Worm (Caenorhabditis elegans) whole organism, L2 larva: ENCODE results near the gene B0361.14.
A peak's percentile ranks its signal among the peaks of the same experiment; 100 is the strongest.

Experiments
- ama-1 ChIP-seq: fragments of 150-350 bp; optimal IDR thresholded peaks from 2 replicates; lab custom pipeline; 2018; ENCODE audit warnings: inconsistent platforms
- ceh-82 ChIP-seq: fragments of 150-350 bp; optimal IDR thresholded peaks from 2 replicates; lab custom pipeline; 2014; ENCODE audit warnings: missing biosample characterization, missing genetic modification characterization
- dmd-4 ChIP-seq: sonication (generic microtip); optimal IDR thresholded peaks from 2 replicates; lab custom pipeline; 2017; ENCODE audit warnings: missing biosample characterization, missing genetic modification characterization
- lin-13 ChIP-seq: fragments of 150-350 bp; optimal IDR thresholded peaks from 2 replicates; lab custom pipeline; 2014; ENCODE audit warnings: missing biosample characterization, missing genetic modification reagents, missing genetic modification characterization
- mdl-1 ChIP-seq, 2 experiments: fragments of 150-350 bp in 1 of 2; sonication (generic microtip) in 1 of 2; optimal IDR thresholded peaks; 2 replicates each; lab custom pipeline; 2017; ENCODE audit warnings: missing biosample characterization in 2 of 2, missing genetic modification characterization in 2 of 2
- nhr-11 ChIP-seq: fragments of 150-350 bp; optimal IDR thresholded peaks from 2 replicates; lab custom pipeline; 2014; ENCODE audit warnings: missing biosample characterization, missing genetic modification characterization
- nhr-23 ChIP-seq: fragments of 150-350 bp; optimal IDR thresholded peaks from 2 replicates; lab custom pipeline; 2014; ENCODE audit warnings: missing biosample characterization, missing genetic modification reagents, missing genetic modification characterization
- nhr-6 ChIP-seq: fragments of 150-350 bp; optimal IDR thresholded peaks from 2 replicates; lab custom pipeline; 2014; ENCODE audit warnings: missing biosample characterization, missing genetic modification characterization
- nhr-77 ChIP-seq: fragments of 150-350 bp; optimal IDR thresholded peaks from 2 replicates; lab custom pipeline; 2014; ENCODE audit warnings: missing biosample characterization, missing genetic modification characterization
- unc-55 ChIP-seq: fragments of 150-350 bp; sonication (generic microtip); optimal IDR thresholded peaks from 3 replicates; lab custom pipeline; 2014; ENCODE audit warnings: missing biosample characterization, missing genetic modification reagents, missing genetic modification characterization
- ztf-1 ChIP-seq: fragments of 200-800 bp; sonication (Bioruptor generic); conservative IDR thresholded peaks from 2 replicates; pipeline ENCODE4 v1.3.6; 2022; ENCODE audit warnings: missing genetic modification characterization, missing compliant biosample characterization

- TF ChIP-seq nhr-23 (tag; lab: Kevin White, UChicago) = no peak
- TF ChIP-seq ztf-1 (GFP tag; lab: Robert Waterston, UW) = no peak
- no peak for TF ChIP-seq lin-13 (GFP tag; lab: Kevin White, UChicago)
- peak; percentile 41 for TF ChIP-seq ama-1 (lab: Kevin White, UChicago)
- TF ChIP-seq dmd-4 (tag; lab: Kevin White, UChicago) = no peak
- no peak for TF ChIP-seq unc-55 (GFP tag; lab: Kevin White, UChicago)
- no peak for TF ChIP-seq nhr-6 (tag; lab: Kevin White, UChicago)
- TF ChIP-seq ceh-82 (tag; lab: Kevin White, UChicago) = no peak
- no peak for TF ChIP-seq nhr-77 (tag; lab: Kevin White, UChicago)
- peak in 1 of 2 experiments; percentile 17 for TF ChIP-seq mdl-1 (tag; optimal IDR thresholded peaks at IDR 0.05; lab: Kevin White, UChicago)
- no peak for TF ChIP-seq nhr-11
These were observed at the start of gene B0361.14, which contains the start of gene B0361.9 for ce11 chrIII:7299466-7299865.
